Worm (Caenorhabditis elegans): ENCODE results near the gene Y110A2AL.5.
"Not testable (repeated sequence)": the region's sequence is repeated elsewhere in the genome, so short reads cannot be mapped to it uniquely, and the experiment has no call there.

DNA sequence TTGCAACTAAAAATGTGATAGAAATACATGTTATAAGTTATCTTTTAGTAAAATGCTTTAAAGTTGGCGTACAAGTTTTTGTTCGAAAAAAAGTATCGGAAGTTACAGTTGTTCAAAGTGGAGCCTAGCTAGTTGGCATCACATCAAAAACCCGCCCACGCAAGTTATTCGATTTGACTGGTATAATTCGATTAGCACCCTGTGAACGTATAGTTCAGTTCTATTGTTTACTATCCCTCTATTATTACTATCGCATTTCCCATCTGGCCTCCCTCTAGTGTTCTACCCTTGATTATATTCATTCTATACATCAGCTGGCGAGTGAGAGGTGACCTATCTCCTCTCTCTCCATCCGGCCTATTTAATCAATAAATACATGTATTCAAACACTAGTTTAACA is 25.3 kb upstream of the Y110A2AL.5 start, which contains the start of gene Y110A2AL.4:
- not testable (repeated sequence) for TF ChIP-seq ama-1 (optimal IDR thresholded peaks at IDR 0.05); egl-27 (tag; optimal IDR thresholded peaks at IDR 0.05); mdl-1 (tag; optimal IDR thresholded peaks at IDR 0.05)
